Fruit fly (Drosophila melanogaster): ENCODE measurements around the gene BORCS6.
A peak's percentile ranks its signal among the peaks of the same experiment; 100 is the strongest.

DNA sequence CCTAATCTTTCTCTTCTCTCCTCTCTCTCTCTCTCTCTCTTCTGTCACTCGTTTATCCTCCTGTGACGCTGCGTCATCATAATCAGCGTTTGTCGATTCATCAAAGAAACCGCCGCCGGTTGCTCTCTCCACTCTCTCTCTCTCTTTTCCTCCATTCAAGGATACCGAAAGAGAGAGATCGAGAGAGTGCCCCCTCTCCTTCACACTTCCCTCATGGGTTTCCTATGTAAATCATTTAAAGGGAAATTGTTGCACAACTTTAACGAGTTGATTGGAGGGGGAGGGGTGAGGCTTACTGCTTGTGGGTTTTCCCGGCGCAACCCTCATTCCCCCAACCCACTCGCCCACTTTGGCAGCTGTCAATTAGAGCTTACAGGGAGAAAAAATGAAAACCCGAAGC lies 3.6 kb downstream of the BORCS6 start:
- TF ChIP-seq CG6854 (GFP tag; optimal IDR thresholded peaks at IDR 0.05) (no peak), Eip78C (GFP tag) (peak; percentile 65), Blimp-1 (GFP tag; optimal IDR thresholded peaks at IDR 0.05) (no peak), achi (GFP tag; optimal IDR thresholded peaks at IDR 0.05) (no peak), CG15336 (GFP tag; IDR thresholded peaks at IDR 0.05) (no peak), lz (GFP tag; optimal IDR thresholded peaks at IDR 0.05) (no peak), Hr4 (GFP tag; optimal IDR thresholded peaks at IDR 0.05) (no peak), eg (GFP tag; IDR thresholded peaks at IDR 0.05) (no peak), CG6792 (GFP tag; optimal IDR thresholded peaks at IDR 0.05) (no peak), CG16779 (tag; optimal IDR thresholded peaks at IDR 0.05) (no peak), CG3032 (tag; optimal IDR thresholded peaks at IDR 0.05) (no peak), salr (GFP tag; optimal IDR thresholded peaks at IDR 0.05) (no peak), cyc (GFP tag; optimal IDR thresholded peaks at IDR 0.05) (no peak)
